Worm (Caenorhabditis elegans): ENCODE data around the gene Y13C8A.1.

- TF ChIP-seq nhr-11 (tag; optimal IDR thresholded peaks at IDR 0.05), result no peak
- TF ChIP-seq ama-1 (optimal IDR thresholded peaks at IDR 0.05), result no peak
- no peak for TF ChIP-seq R02D3.7 (tag; optimal IDR thresholded peaks at IDR 0.05)
- TF ChIP-seq daf-16 (GFP tag; optimal IDR thresholded peaks at IDR 0.05), result no peak
- no peak for TF ChIP-seq daf-16 (tag; optimal IDR thresholded peaks at IDR 0.05)
- no peak for TF ChIP-seq unc-130 (GFP tag; optimal IDR thresholded peaks at IDR 0.05)
- TF ChIP-seq nhr-237 (tag; optimal IDR thresholded peaks at IDR 0.05), result no peak
- TF ChIP-seq lin-13 (GFP tag; optimal IDR thresholded peaks at IDR 0.05), result no peak
- TF ChIP-seq egl-27 (tag; optimal IDR thresholded peaks at IDR 0.05), result no peak
- TF ChIP-seq jun-1 (tag; optimal IDR thresholded peaks at IDR 0.05), result no peak
- TF ChIP-seq fkh-10 (GFP tag; optimal IDR thresholded peaks at IDR 0.05), result no peak
- no peak for TF ChIP-seq F26F4.8 (GFP tag; conservative IDR thresholded peaks at IDR 0.05)
- TF ChIP-seq nhr-77 (tag; optimal IDR thresholded peaks at IDR 0.05), result no peak
- no peak for TF ChIP-seq hlh-30 (tag; optimal IDR thresholded peaks at IDR 0.05; ENCODE audit: insufficient read depth)
Observed at ce11 chrX:16925343-16925742, 41.8 kb downstream of the Y13C8A.1 start.
